Worm (Caenorhabditis elegans) whole organism, L2 larva: ENCODE data around the gene clec-27.

Experiments
- C34F6.9 ChIP-seq: fragments of 150-350 bp; optimal IDR thresholded peaks from 2 replicates; lab custom pipeline; 2014; ENCODE audit warnings: missing biosample characterization, missing genetic modification characterization
- ZK546.5 ChIP-seq: sonication (generic microtip); optimal IDR thresholded peaks from 2 replicates; lab custom pipeline; 2017; ENCODE audit warnings: missing biosample characterization, missing genetic modification characterization
- ama-1 ChIP-seq: fragments of 150-350 bp; optimal IDR thresholded peaks from 2 replicates; lab custom pipeline; 2018; ENCODE audit warnings: inconsistent platforms
- blmp-1 ChIP-seq: sonication (generic microtip); optimal IDR thresholded peaks from 2 replicates; lab custom pipeline; 2017; ENCODE audit warnings: missing genetic modification characterization, mild to moderate bottlenecking, missing compliant biosample characterization, antibody characterized with exemption, moderate library complexity; ENCODE audit not compliant: insufficient read depth
- ceh-16 ChIP-seq: fragments of 150-350 bp; optimal IDR thresholded peaks from 2 replicates; lab custom pipeline; 2014; ENCODE audit warnings: missing biosample characterization, missing genetic modification characterization
- elt-3 ChIP-seq: sonication (generic microtip); optimal IDR thresholded peaks from 2 replicates; lab custom pipeline; 2017; ENCODE audit warnings: missing biosample characterization, missing genetic modification characterization
- lin-39 ChIP-seq: fragments of 150-350 bp; optimal IDR thresholded peaks from 2 replicates; lab custom pipeline; 2014; ENCODE audit warnings: missing biosample characterization, missing genetic modification reagents, missing genetic modification characterization
- nhr-11 ChIP-seq: fragments of 150-350 bp; optimal IDR thresholded peaks from 2 replicates; lab custom pipeline; 2014; ENCODE audit warnings: missing biosample characterization, missing genetic modification characterization
- nhr-237 ChIP-seq: fragments of 150-350 bp; optimal IDR thresholded peaks from 2 replicates; lab custom pipeline; 2014; ENCODE audit warnings: missing biosample characterization, missing genetic modification characterization
- nhr-25 ChIP-seq: fragments of 150-350 bp; sonication (generic microtip); optimal IDR thresholded peaks from 3 replicates; lab custom pipeline; 2014; ENCODE audit warnings: missing biosample characterization, missing genetic modification characterization
- nhr-77 ChIP-seq: fragments of 150-350 bp; optimal IDR thresholded peaks from 2 replicates; lab custom pipeline; 2014; ENCODE audit warnings: missing biosample characterization, missing genetic modification characterization
- unc-55 ChIP-seq: fragments of 150-350 bp; sonication (generic microtip); optimal IDR thresholded peaks from 3 replicates; lab custom pipeline; 2014; ENCODE audit warnings: missing biosample characterization, missing genetic modification reagents, missing genetic modification characterization
- unc-62 ChIP-seq: fragments of 150-350 bp; optimal IDR thresholded peaks from 2 replicates; lab custom pipeline; 2014; ENCODE audit warnings: missing biosample characterization, missing genetic modification reagents, missing genetic modification characterization

DNA sequence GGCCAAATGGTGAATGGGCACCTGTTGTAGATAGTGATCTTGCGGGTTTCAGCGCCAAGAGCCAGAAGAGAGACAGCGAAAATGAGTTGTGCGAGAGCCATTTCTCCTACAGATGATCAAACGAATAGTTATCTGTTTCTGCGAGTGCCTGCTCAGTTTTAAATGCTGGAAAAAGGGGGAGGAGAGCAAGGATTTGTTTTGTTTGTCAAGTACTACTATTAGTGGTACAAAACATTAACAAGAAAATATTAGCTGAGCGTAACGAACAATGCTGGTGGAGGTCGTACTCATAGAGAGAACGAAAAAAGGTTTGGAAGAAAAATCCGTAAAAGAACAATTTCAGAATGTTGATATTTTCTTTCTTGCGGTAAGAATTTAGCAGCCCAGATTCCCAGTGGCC lies 17.0 kb downstream of the clec-27 start, which contains the start of gene thn-4:
- TF ChIP-seq nhr-77 (tag; lab: Kevin White, UChicago) (no peak), lin-39 (tag; lab: Kevin White, UChicago) (no peak), ama-1 (no peak), elt-3 (tag; lab: Kevin White, UChicago) (no peak), nhr-237 (no peak), unc-55 (GFP tag; lab: Kevin White, UChicago) (no peak), C34F6.9 (tag; lab: Kevin White, UChicago) (no peak), nhr-11 (tag; lab: Kevin White, UChicago) (no peak), ceh-16 (tag; lab: Kevin White, UChicago) (no peak), unc-62 (GFP tag; lab: Kevin White, UChicago) (no peak), ZK546.5 (tag; lab: Kevin White, UChicago) (no peak), nhr-25 (tag; lab: Kevin White, UChicago) (no peak), blmp-1 (tag; lab: Kevin White, UChicago) (no peak)
